Fruit fly (Drosophila melanogaster) Kc167 (cell line): ENCODE results near the gene Zw.

Experiments
- Myc ChIP-seq: fragments of >200 bp; optimal IDR thresholded peaks from 2 replicates; lab custom pipeline; 2017; ENCODE audit warnings: missing external identifiers
- Sin3A ChIP-seq: fragments of >200 bp; optimal IDR thresholded peaks from 2 replicates; lab custom pipeline; 2018; ENCODE audit warnings: missing external identifiers
- insv ChIP-seq: fragments of >200 bp; optimal IDR thresholded peaks from 3 replicates; lab custom pipeline; 2018; ENCODE audit warnings: missing external identifiers
- psq ChIP-seq: fragments of >200 bp; optimal IDR thresholded peaks from 2 replicates; lab custom pipeline; 2017; ENCODE audit warnings: missing external identifiers
- ttk ChIP-seq: sonication (Bioruptor generic); optimal IDR thresholded peaks from 2 replicates; lab custom pipeline; 2017; ENCODE audit warnings: missing external identifiers

- TF ChIP-seq Myc (no peak), Sin3A (lab: Kevin White, UChicago) (no peak), insv (lab: Kevin White, UChicago) (no peak), psq (lab: Kevin White, UChicago) (no peak), ttk (lab: Kevin White, UChicago) (no peak)
These were observed 1.3 kb upstream of the Zw start for dm6 chrX:19665684-19666141.
